Worm (Caenorhabditis elegans): ENCODE measurements around the gene nhr-243.

- no peak for TF ChIP-seq ztf-23 (GFP tag; IDR thresholded peaks at IDR 0.05)
- TF ChIP-seq tab-1 (GFP tag; IDR thresholded peaks at IDR 0.05): no peak
- TF ChIP-seq flt-1 (GFP tag; IDR thresholded peaks at IDR 0.05): no peak
Measured at ce11 chrV:18931279-18931678, 30.9 kb upstream of the nhr-243 start, which contains the start of gene ptr-22.
